Fruit fly (Drosophila melanogaster) whole organism, embryonic: ENCODE measurements around the gene mRpS18B.

ENCODE experiments used
- CG1024 ChIP-seq: fragments of 200-800 bp; sonication (Bioruptor generic); IDR thresholded peaks from 2 replicates; pipeline ENCODE4 v1.3.6; 2022; ENCODE audit warnings: missing biosample characterization, missing genetic modification characterization
- CG11560 ChIP-seq: fragments of 200-800 bp; sonication (Bioruptor generic); IDR thresholded peaks from 3 replicates; pipeline ENCODE4 v1.3.6; 2022; ENCODE audit warnings: missing biosample characterization, missing genetic modification characterization
- CG12942 ChIP-seq: fragments of 200-800 bp; sonication (Bioruptor generic); optimal IDR thresholded peaks from 3 replicates; lab custom pipeline; 2016; ENCODE audit warnings: missing biosample characterization, missing genetic modification characterization
- CG13424 ChIP-seq: fragments of 200-800 bp; sonication (Bioruptor generic); optimal IDR thresholded peaks from 2 replicates; lab custom pipeline; 2019; ENCODE audit warnings: missing biosample characterization, mild to moderate bottlenecking, missing genetic modification characterization, moderate library complexity
- CG14441 ChIP-seq: fragments of 200-800 bp; sonication (Bioruptor generic); IDR thresholded peaks from 2 replicates; pipeline ENCODE4 v1.3.6; 2022; ENCODE audit warnings: missing biosample characterization, missing genetic modification characterization
- CG15514 ChIP-seq: fragments of 200-800 bp; sonication (Bioruptor generic); optimal IDR thresholded peaks from 3 replicates; lab custom pipeline; 2017; ENCODE audit warnings: missing biosample characterization, missing genetic modification characterization, mild to moderate bottlenecking, moderate library complexity, missing genetic modification reagents
- CG2712 ChIP-seq: fragments of 200-800 bp; optimal IDR thresholded peaks from 3 replicates; lab custom pipeline; 2019; ENCODE audit warnings: missing biosample characterization, mild to moderate bottlenecking, missing genetic modification characterization, moderate library complexity
- CG32532 ChIP-seq: fragments of 200-800 bp; sonication (Bioruptor generic); IDR thresholded peaks from 2 replicates; pipeline ENCODE4 v1.3.6; 2022; ENCODE audit warnings: missing biosample characterization, missing genetic modification characterization
- CG33213 ChIP-seq: fragments of 200-800 bp; sonication (Bioruptor generic); optimal IDR thresholded peaks from 3 replicates; lab custom pipeline; 2016; ENCODE audit warnings: missing biosample characterization, missing genetic modification characterization
- CG4282 ChIP-seq: fragments of 200-800 bp; sonication (Bioruptor generic); optimal IDR thresholded peaks from 2 replicates; lab custom pipeline; 2016; ENCODE audit warnings: missing biosample characterization, missing genetic modification characterization
- CG8765 ChIP-seq: fragments of 200-800 bp; sonication (Bioruptor generic); IDR thresholded peaks from 2 replicates; pipeline ENCODE4 v1.3.6; 2022; ENCODE audit warnings: missing biosample characterization, missing genetic modification characterization
- CG9817 ChIP-seq: fragments of 200-800 bp; sonication (Bioruptor generic); optimal IDR thresholded peaks from 2 replicates; lab custom pipeline; 2018; ENCODE audit warnings: missing biosample characterization, mild to moderate bottlenecking, missing genetic modification characterization, moderate library complexity
- Dref ChIP-seq: fragments of 200-800 bp; sonication (Bioruptor generic); IDR thresholded peaks from 2 replicates; pipeline ENCODE4 v1.3.6; 2022; ENCODE audit warnings: missing biosample characterization, missing genetic modification characterization
- E2f1 ChIP-seq: fragments of 200-800 bp; sonication (Bioruptor generic); IDR thresholded peaks from 2 replicates; pipeline ENCODE4 v1.3.6; 2022; ENCODE audit warnings: missing biosample characterization, missing genetic modification characterization
- Fer2 ChIP-seq: fragments of 200-800 bp; sonication (Bioruptor generic); optimal IDR thresholded peaks from 2 replicates; lab custom pipeline; 2018; ENCODE audit warnings: missing biosample characterization, mild to moderate bottlenecking, missing genetic modification characterization, moderate library complexity
- GATAe ChIP-seq: fragments of 200-800 bp; sonication (Bioruptor generic); conservative IDR thresholded peaks from 2 replicates; pipeline ENCODE4 v1.3.6; 2022; ENCODE audit warnings: missing biosample characterization, missing genetic modification characterization
- Hmr ChIP-seq: fragments of 200-800 bp; sonication (Bioruptor generic); optimal IDR thresholded peaks from 3 replicates; lab custom pipeline; 2017; ENCODE audit warnings: mild to moderate bottlenecking, missing biosample characterization, missing genetic modification reagents, missing genetic modification characterization
- MTF-1 ChIP-seq: fragments of 200-800 bp; sonication (Bioruptor generic); optimal IDR thresholded peaks from 2 replicates; lab custom pipeline; 2018; ENCODE audit warnings: missing biosample characterization, mild to moderate bottlenecking, missing genetic modification characterization, borderline replicate concordance
- Optix ChIP-seq: fragments of 200-800 bp; sonication (Bioruptor generic); IDR thresholded peaks from 3 replicates; pipeline ENCODE4 v1.3.6; 2022; ENCODE audit warnings: missing biosample characterization, missing genetic modification characterization
- Ptx1 ChIP-seq: fragments of 200-800 bp; sonication (Bioruptor generic); IDR thresholded peaks from 2 replicates; pipeline ENCODE4 v1.3.6; 2022; ENCODE audit warnings: missing biosample characterization, missing genetic modification characterization
- Ravus ChIP-seq: fragments of 200-800 bp; sonication (Bioruptor generic); IDR thresholded peaks from 2 replicates; pipeline ENCODE4 v1.3.6; 2022; ENCODE audit warnings: missing biosample characterization, missing genetic modification characterization
- Rx ChIP-seq: fragments of 200-800 bp; sonication (Bioruptor generic); IDR thresholded peaks from 2 replicates; pipeline ENCODE4 v1.3.6; 2022; ENCODE audit warnings: missing biosample characterization, missing genetic modification characterization
- Vsx1 ChIP-seq: fragments of 200-800 bp; sonication (Bioruptor generic); optimal IDR thresholded peaks from 2 replicates; lab custom pipeline; 2017; ENCODE audit warnings: missing biosample characterization, mild to moderate bottlenecking, missing genetic modification characterization, missing genetic modification reagents
- ash1 ChIP-seq: fragments of 200-800 bp; sonication (Bioruptor generic); optimal IDR thresholded peaks from 2 replicates; lab custom pipeline; 2018; ENCODE audit warnings: missing biosample characterization, mild to moderate bottlenecking, missing genetic modification characterization
- az2 ChIP-seq: fragments of 200-800 bp; sonication (Bioruptor generic); optimal IDR thresholded peaks from 3 replicates; lab custom pipeline; 2016; ENCODE audit warnings: missing biosample characterization, missing genetic modification characterization
- br ChIP-seq: fragments of >200 bp; optimal IDR thresholded peaks from 2 replicates; lab custom pipeline; 2017
- ci ChIP-seq: fragments of 200-800 bp; sonication (Bioruptor generic); IDR thresholded peaks from 3 replicates; pipeline ENCODE4 v1.3.6; 2022; ENCODE audit warnings: missing biosample characterization, missing genetic modification characterization
- crc ChIP-seq: fragments of 200-800 bp; sonication (Bioruptor generic); optimal IDR thresholded peaks from 2 replicates; lab custom pipeline; 2016; ENCODE audit warnings: missing biosample characterization, missing genetic modification characterization
- crol ChIP-seq: fragments of 200-800 bp; sonication (Bioruptor generic); IDR thresholded peaks from 2 replicates; pipeline ENCODE4 v1.3.6; 2022; ENCODE audit warnings: missing biosample characterization, missing genetic modification characterization
- cwo ChIP-seq: fragments of 200-800 bp; sonication (Bioruptor generic); optimal IDR thresholded peaks from 3 replicates; lab custom pipeline; 2017; ENCODE audit warnings: missing biosample characterization, missing genetic modification characterization, mild to moderate bottlenecking, moderate library complexity, missing genetic modification reagents
- danr ChIP-seq: fragments of 200-800 bp; sonication (Bioruptor generic); IDR thresholded peaks from 2 replicates; pipeline ENCODE4 v1.3.6; 2022; ENCODE audit warnings: missing biosample characterization, missing genetic modification characterization
- exex ChIP-seq: fragments of 200-800 bp; sonication (Bioruptor generic); optimal IDR thresholded peaks from 4 replicates; lab custom pipeline; 2018; ENCODE audit warnings: missing biosample characterization, mild to moderate bottlenecking, missing genetic modification characterization, moderate library complexity
- ftz-f1 ChIP-seq: fragments of 200-800 bp; sonication (Bioruptor generic); optimal IDR thresholded peaks from 2 replicates; lab custom pipeline; 2016; ENCODE audit warnings: missing biosample characterization, missing genetic modification characterization
- grau ChIP-seq: fragments of 200-800 bp; optimal IDR thresholded peaks from 3 replicates; lab custom pipeline; 2019; ENCODE audit warnings: missing biosample characterization, mild to moderate bottlenecking, missing genetic modification characterization, moderate library complexity
- gsb ChIP-seq: fragments of 200-800 bp; sonication (Bioruptor generic); IDR thresholded peaks from 2 replicates; pipeline ENCODE4 v1.3.6; 2022; ENCODE audit warnings: missing biosample characterization, missing genetic modification characterization
- hth ChIP-seq: fragments of >200 bp; optimal IDR thresholded peaks from 2 replicates; lab custom pipeline; 2017; ENCODE audit warnings: inconsistent platforms
- inv ChIP-seq: fragments of 200-800 bp; sonication (Bioruptor generic); IDR thresholded peaks from 2 replicates; pipeline ENCODE4 v1.3.6; 2022; ENCODE audit warnings: missing biosample characterization, missing genetic modification characterization; ENCODE audit not compliant: partially characterized antibody
- jigr1 ChIP-seq: fragments of 200-800 bp; sonication (Bioruptor generic); IDR thresholded peaks from 3 replicates; pipeline ENCODE4 v1.3.6; 2022; ENCODE audit warnings: missing biosample characterization, missing genetic modification characterization
- jumu ChIP-seq: fragments of 200-800 bp; sonication (Bioruptor generic); optimal IDR thresholded peaks from 3 replicates; lab custom pipeline; 2016; ENCODE audit warnings: missing biosample characterization, missing genetic modification characterization
- lilli ChIP-seq: fragments of 200-800 bp; sonication (Bioruptor generic); optimal IDR thresholded peaks from 3 replicates; lab custom pipeline; 2016; ENCODE audit warnings: missing biosample characterization, missing genetic modification characterization
- luna ChIP-seq: fragments of 200-800 bp; sonication (Bioruptor generic); optimal IDR thresholded peaks from 2 replicates; lab custom pipeline; 2016; ENCODE audit warnings: missing biosample characterization, missing genetic modification characterization
- mirr ChIP-seq: fragments of 200-800 bp; sonication (Bioruptor generic); optimal IDR thresholded peaks from 3 replicates; lab custom pipeline; 2018; ENCODE audit warnings: missing biosample characterization, mild to moderate bottlenecking, missing genetic modification characterization
- nau ChIP-seq: fragments of 200-800 bp; sonication (Bioruptor generic); optimal IDR thresholded peaks from 3 replicates; lab custom pipeline; 2017; ENCODE audit warnings: missing biosample characterization, mild to moderate bottlenecking, missing genetic modification characterization, missing genetic modification reagents
- pan ChIP-seq, 4 experiments: fragments of >200 bp in 3 of 4; fragments of 200-800 bp in 1 of 4; sonication (Bioruptor generic) in 1 of 4; optimal IDR thresholded peaks in 3 of 4; IDR thresholded peaks in 1 of 4; 2 replicates each; pipeline versions ENCODE4 v1.3.6 to Lab custom; 2017 to 2022; ENCODE audit warnings: missing biosample characterization in 2 of 4, missing genetic modification characterization in 2 of 4, mixed read lengths in 1 of 4
- phol ChIP-seq: fragments of 200-800 bp; sonication (Bioruptor generic); optimal IDR thresholded peaks from 3 replicates; lab custom pipeline; 2018; ENCODE audit warnings: missing biosample characterization, mild to moderate bottlenecking, missing genetic modification characterization, moderate library complexity
- pita ChIP-seq: fragments of 200-800 bp; sonication (Bioruptor generic); optimal IDR thresholded peaks from 2 replicates; lab custom pipeline; 2017; ENCODE audit warnings: missing biosample characterization, mild to moderate bottlenecking, missing genetic modification characterization
- sens-2 ChIP-seq: fragments of 200-800 bp; sonication (Bioruptor generic); IDR thresholded peaks from 2 replicates; pipeline ENCODE4 v1.3.6; 2022; ENCODE audit warnings: missing biosample characterization, missing genetic modification characterization
- slp2 ChIP-seq: fragments of 200-800 bp; sonication (Bioruptor generic); optimal IDR thresholded peaks from 2 replicates; lab custom pipeline; 2016; ENCODE audit warnings: missing biosample characterization, missing genetic modification characterization
- wdn ChIP-seq: fragments of 200-800 bp; sonication (Bioruptor generic); IDR thresholded peaks from 2 replicates; pipeline ENCODE4 v1.3.6; 2022; ENCODE audit warnings: missing biosample characterization, missing genetic modification characterization
- wek ChIP-seq: fragments of 200-800 bp; sonication (Bioruptor generic); optimal IDR thresholded peaks from 3 replicates; lab custom pipeline; 2018; ENCODE audit warnings: missing biosample characterization, mild to moderate bottlenecking, missing genetic modification characterization, moderate library complexity
- zfh1 ChIP-seq: fragments of 200-800 bp; sonication (Bioruptor generic); IDR thresholded peaks from 3 replicates; pipeline ENCODE4 v1.3.6; 2022; ENCODE audit warnings: missing biosample characterization, missing genetic modification characterization

The mRpS18B gene

DNA sequence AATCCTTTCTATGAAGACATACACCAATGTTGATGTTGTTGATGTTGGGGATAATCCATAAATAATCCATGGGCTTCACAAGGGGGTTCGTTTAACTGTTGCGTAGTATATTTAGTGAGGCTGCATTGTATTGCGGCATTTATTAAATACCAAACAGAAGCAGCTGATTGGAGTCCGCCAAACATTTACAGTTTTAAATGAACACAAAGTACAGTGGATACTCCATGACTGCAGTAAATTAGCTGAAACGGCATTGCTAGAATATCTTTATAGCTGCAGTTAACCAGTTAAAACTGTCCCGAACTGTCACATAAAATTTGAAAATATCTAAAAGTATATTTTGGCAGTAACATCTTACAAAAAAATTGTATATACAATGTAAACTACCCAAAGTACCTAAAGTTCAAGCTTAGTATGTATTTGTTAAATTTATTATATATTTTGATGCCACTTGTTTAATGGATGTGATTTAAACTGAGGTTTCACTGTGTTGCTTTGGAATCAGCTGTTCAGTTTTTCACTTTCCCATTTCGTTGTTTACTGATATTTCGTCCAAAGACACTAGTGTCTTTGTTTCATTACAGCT is 5.9 kb downstream of the mRpS18B start, which contains the start of the genes CG10747 and Pyroxd1 (continued):
- TF ChIP-seq Ptx1 (GFP tag; lab: Robert Waterston, UW) (peak; percentile 98), phol (peak; percentile 96), gsb (peak; percentile 92), CG14441 (GFP tag; lab: Robert Waterston, UW) (peak; percentile 95), Optix (GFP tag; lab: Robert Waterston, UW) (peak; percentile 87), Vsx1 (GFP tag; lab: Kevin White, UChicago) (peak; percentile 97), CG4282 (GFP tag; lab: Kevin White, UChicago) (peak; percentile 40), inv (GFP tag; lab: Robert Waterston, UW) (no peak), wdn (GFP tag; lab: Robert Waterston, UW) (peak; percentile 89), Fer2 (tag; lab: Kevin White, UChicago) (peak; percentile 93), pan (optimal IDR thresholded peaks at IDR 0.05; lab: Kevin White, UChicago) (no peak), pan (GFP tag; optimal IDR thresholded peaks at IDR 0.05 in 1 of 2, IDR thresholded peaks at IDR 0.05 in 1 of 2) (peak in 1 of 2 experiments; percentile 95), Hmr (GFP tag; lab: Kevin White, UChicago) (peak; percentile 97), jigr1 (peak; percentile 93), zfh1 (GFP tag; lab: Robert Waterston, UW) (peak; percentile 94), CG15514 (GFP tag; lab: Kevin White, UChicago) (peak; percentile 89), crc (GFP tag; lab: Kevin White, UChicago) (peak; percentile 90), ash1 (GFP tag; lab: Kevin White, UChicago) (peak; percentile 70), MTF-1 (GFP tag; lab: Kevin White, UChicago) (peak; percentile 80), CG12942 (GFP tag; lab: Kevin White, UChicago) (peak; percentile 96), CG9817 (tag; lab: Kevin White, UChicago) (peak; percentile 98), CG8765 (GFP tag; lab: Robert Waterston, UW) (peak; percentile 94), slp2 (GFP tag; lab: Kevin White, UChicago) (peak; percentile 89), CG1024 (peak; percentile 54; the same call in 1 of the 2 replicates), Rx (GFP tag; lab: Robert Waterston, UW) (peak; percentile 87), E2f1 (GFP tag; lab: Robert Waterston, UW) (peak; percentile 94), CG33213 (GFP tag; lab: Kevin White, UChicago) (peak; percentile 82), CG13424 (tag; lab: Kevin White, UChicago) (peak; percentile 98), luna (GFP tag; lab: Kevin White, UChicago) (peak; percentile 85), danr (GFP tag; lab: Robert Waterston, UW) (peak; percentile 93), grau (peak; percentile 100), sens-2 (GFP tag; lab: Robert Waterston, UW) (peak; percentile 81), br (lab: Kevin White, UChicago) (no peak), Dref (GFP tag; lab: Robert Waterston, UW) (peak; percentile 43), ftz-f1 (GFP tag; lab: Kevin White, UChicago) (peak; percentile 64), az2 (GFP tag; lab: Kevin White, UChicago) (peak; percentile 98), ci (GFP tag; lab: Robert Waterston, UW) (peak; percentile 92), CG32532 (GFP tag; lab: Robert Waterston, UW) (peak; percentile 96), pita (GFP tag; lab: Kevin White, UChicago) (no peak), cwo (GFP tag; lab: Kevin White, UChicago) (peak; percentile 91), hth (lab: Kevin White, UChicago) (no peak), crol (GFP tag; lab: Robert Waterston, UW) (no peak; the same call in 1 of the 2 replicates), exex (tag; lab: Kevin White, UChicago) (peak; percentile 87), CG11560 (tag; lab: Robert Waterston, UW) (peak; percentile 90), Ravus (GFP tag; lab: Robert Waterston, UW) (peak; percentile 86), GATAe (peak; percentile 74; the same call in 1 of the 2 replicates), jumu (peak; percentile 93), wek (GFP tag; lab: Kevin White, UChicago) (peak; percentile 82), lilli (GFP tag; lab: Kevin White, UChicago) (peak; percentile 98), CG2712 (tag; lab: Kevin White, UChicago) (peak; percentile 97), nau (GFP tag; lab: Kevin White, UChicago) (peak; percentile 92), mirr (GFP tag; lab: Kevin White, UChicago) (peak; percentile 93)
